Fruit fly (Drosophila melanogaster) whole organism, pupa: Measurements from ENCODE around the gene CG46303.

Experiments used
- CG10348 ChIP-seq: fragments of 200-800 bp; sonication (Bioruptor generic); IDR thresholded peaks from 2 replicates; pipeline ENCODE4 v1.3.6; 2022; ENCODE audit warnings: missing biosample characterization, missing genetic modification characterization
- CG12605 ChIP-seq: fragments of 200-800 bp; sonication (Bioruptor generic); IDR thresholded peaks from 2 replicates; pipeline ENCODE4 v1.3.6; 2022; ENCODE audit warnings: missing biosample characterization, missing genetic modification characterization
- CG13204 ChIP-seq: fragments of 200-800 bp; sonication (Bioruptor generic); optimal IDR thresholded peaks from 2 replicates; lab custom pipeline; 2018; ENCODE audit warnings: missing biosample characterization, mild to moderate bottlenecking, missing genetic modification characterization, moderate library complexity
- CG14655 ChIP-seq: fragments of 200-800 bp; sonication (Bioruptor generic); optimal IDR thresholded peaks from 3 replicates; lab custom pipeline; 2017; ENCODE audit warnings: mild to moderate bottlenecking, missing biosample characterization, missing genetic modification reagents, missing genetic modification characterization
- CG15710 ChIP-seq: fragments of 200-800 bp; sonication (Bioruptor generic); optimal IDR thresholded peaks from 2 replicates; lab custom pipeline; 2018; ENCODE audit warnings: missing biosample characterization, mild to moderate bottlenecking, missing genetic modification characterization, moderate library complexity
- CG17806 ChIP-seq: fragments of 200-800 bp; sonication (Bioruptor generic); optimal IDR thresholded peaks from 2 replicates; lab custom pipeline; 2018; ENCODE audit warnings: missing biosample characterization, mild to moderate bottlenecking, missing genetic modification characterization, moderate library complexity
- CG32121 ChIP-seq: fragments of 200-800 bp; sonication (Bioruptor generic); IDR thresholded peaks from 2 replicates; pipeline ENCODE4 v1.3.6; 2022; ENCODE audit warnings: missing biosample characterization, missing genetic modification characterization
- CG34367 ChIP-seq: fragments of 200-800 bp; sonication (Bioruptor generic); optimal IDR thresholded peaks from 2 replicates; lab custom pipeline; 2018; ENCODE audit warnings: missing biosample characterization, mild to moderate bottlenecking, missing genetic modification characterization
- CG4496 ChIP-seq: fragments of 200-800 bp; sonication (Bioruptor generic); IDR thresholded peaks from 3 replicates; pipeline ENCODE4 v1.3.6; 2022; ENCODE audit warnings: missing biosample characterization, missing genetic modification characterization
- CG8159 ChIP-seq: fragments of 200-800 bp; sonication (Bioruptor generic); optimal IDR thresholded peaks from 3 replicates; lab custom pipeline; 2018; ENCODE audit warnings: missing biosample characterization, mild to moderate bottlenecking, missing genetic modification characterization, moderate library complexity
- CG8301 ChIP-seq: fragments of 200-800 bp; sonication (Bioruptor generic); optimal IDR thresholded peaks from 2 replicates; lab custom pipeline; 2018; ENCODE audit warnings: missing biosample characterization, mild to moderate bottlenecking, missing genetic modification characterization
- CG9948 ChIP-seq: fragments of 200-800 bp; sonication (Bioruptor generic); optimal IDR thresholded peaks from 2 replicates; lab custom pipeline; 2018; ENCODE audit warnings: missing biosample characterization, mild to moderate bottlenecking, missing genetic modification characterization, moderate library complexity
- D1 ChIP-seq: fragments of 200-800 bp; sonication (Bioruptor generic); optimal IDR thresholded peaks from 2 replicates; lab custom pipeline; 2018; ENCODE audit warnings: missing biosample characterization, mild to moderate bottlenecking, missing genetic modification characterization, moderate library complexity
- EcR ChIP-seq: fragments of 200-800 bp; sonication (Bioruptor generic); optimal IDR thresholded peaks from 3 replicates; lab custom pipeline; 2019; ENCODE audit warnings: missing biosample characterization, missing genetic modification characterization, mild to moderate bottlenecking, moderate library complexity, missing genetic modification reagents
- Ets98B ChIP-seq: fragments of 200-800 bp; sonication (Bioruptor generic); IDR thresholded peaks from 2 replicates; pipeline ENCODE4 v1.3.6; 2022; ENCODE audit warnings: missing biosample characterization, missing genetic modification characterization
- Pif1A ChIP-seq: fragments of 200-800 bp; sonication (Bioruptor generic); optimal IDR thresholded peaks from 3 replicates; lab custom pipeline; 2016; ENCODE audit warnings: missing biosample characterization, missing genetic modification characterization
- Pif1B ChIP-seq: fragments of 200-800 bp; sonication (Bioruptor generic); optimal IDR thresholded peaks from 3 replicates; lab custom pipeline; 2016; ENCODE audit warnings: missing biosample characterization, missing genetic modification characterization
- Snoo ChIP-seq: fragments of 200-800 bp; sonication (Bioruptor generic); optimal IDR thresholded peaks from 3 replicates; lab custom pipeline; 2017; ENCODE audit warnings: missing biosample characterization, mild to moderate bottlenecking, missing genetic modification characterization, inconsistent platforms
- fd96Ca ChIP-seq: fragments of 200-800 bp; sonication (Bioruptor generic); IDR thresholded peaks from 3 replicates; pipeline ENCODE4 v1.3.6; 2022; ENCODE audit warnings: missing biosample characterization, missing genetic modification characterization
- gl ChIP-seq: fragments of 200-800 bp; sonication (Bioruptor generic); optimal IDR thresholded peaks from 2 replicates; lab custom pipeline; 2018; ENCODE audit warnings: missing biosample characterization, mild to moderate bottlenecking, missing genetic modification characterization
- rn ChIP-seq: fragments of 200-800 bp; sonication (Bioruptor generic); IDR thresholded peaks from 2 replicates; pipeline ENCODE4 v1.3.6; 2022; ENCODE audit warnings: missing biosample characterization, missing genetic modification characterization

CG46303 gene

DNA sequence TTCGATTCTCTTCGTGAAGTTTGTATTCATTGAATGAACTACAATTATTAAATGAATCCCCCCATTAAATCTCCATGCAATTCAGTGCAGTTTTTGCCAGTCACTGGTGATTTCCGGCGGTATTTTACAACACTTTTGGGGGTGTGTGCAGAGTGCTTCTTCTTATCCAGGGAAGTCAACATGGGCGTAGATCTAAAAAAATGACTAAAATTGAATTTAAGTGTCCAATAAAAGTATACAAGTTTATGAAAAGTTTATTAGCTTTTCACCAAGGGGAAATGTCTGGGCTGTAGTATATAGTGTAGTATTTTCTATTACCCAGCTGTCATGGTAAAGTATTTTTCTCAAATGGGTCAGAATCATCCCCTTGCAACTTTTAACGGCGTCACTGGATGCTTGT, 30.3 kb upstream of the CG46303 start, which contains the start of gene Hpf1:
Hpf1 (plus strand) TSS at position 383 of the 400 bp plus-strand sequence.
- TF ChIP-seq CG8159 (peak; percentile 99), CG14655 (peak; percentile 99), CG17806 (peak; percentile 99), CG9948 (peak; percentile 99), gl (tag; lab: Kevin White, UChicago) (peak; percentile 98), CG8301 (tag; lab: Kevin White, UChicago) (peak; percentile 99), fd96Ca (GFP tag; lab: Robert Waterston, UW) (peak; percentile 99), CG32121 (GFP tag; lab: Robert Waterston, UW) (peak; percentile 99), CG10348 (GFP tag; lab: Robert Waterston, UW) (peak; percentile 97), CG34367 (tag; lab: Kevin White, UChicago) (peak; percentile 99), rn (peak; percentile 96), CG4496 (GFP tag; lab: Robert Waterston, UW) (peak; percentile 99), Pif1A (GFP tag; lab: Kevin White, UChicago) (peak; percentile 99), CG12605 (peak; percentile 98), Pif1B (GFP tag; lab: Kevin White, UChicago) (peak; percentile 99), CG13204 (GFP tag; lab: Kevin White, UChicago) (peak; percentile 92), Snoo (tag; lab: Kevin White, UChicago) (peak; percentile 99), D1 (tag; lab: Kevin White, UChicago) (no peak), CG15710 (tag; lab: Kevin White, UChicago) (peak; percentile 99), EcR (GFP tag; lab: Kevin White, UChicago) (peak; percentile 63), Ets98B (peak; percentile 98)

- no peak for TF ChIP-seq CG14655
- no peak for TF ChIP-seq Pif1A (GFP tag; lab: Kevin White, UChicago)
- TF ChIP-seq EcR (GFP tag; lab: Kevin White, UChicago), result no peak
- no peak for TF ChIP-seq CG17806
- no peak for TF ChIP-seq CG10348 (GFP tag; lab: Robert Waterston, UW)
- TF ChIP-seq CG8159, result no peak
- TF ChIP-seq CG32121 (GFP tag; lab: Robert Waterston, UW), result no peak
- TF ChIP-seq Pif1B (GFP tag; lab: Kevin White, UChicago), result no peak
- no peak for TF ChIP-seq D1 (tag; lab: Kevin White, UChicago)
- TF ChIP-seq CG12605, result no peak
- no peak for TF ChIP-seq rn
- no peak for TF ChIP-seq CG15710 (tag; lab: Kevin White, UChicago)
- no peak for TF ChIP-seq CG34367 (tag; lab: Kevin White, UChicago)
- no peak for TF ChIP-seq CG13204 (GFP tag; lab: Kevin White, UChicago)
- TF ChIP-seq gl (tag; lab: Kevin White, UChicago), result no peak
- no peak for TF ChIP-seq fd96Ca (GFP tag; lab: Robert Waterston, UW)
- no peak for TF ChIP-seq Snoo (tag; lab: Kevin White, UChicago)
- no peak for TF ChIP-seq CG4496 (GFP tag; lab: Robert Waterston, UW)
- no peak for TF ChIP-seq CG9948
- no peak for TF ChIP-seq Ets98B
Measured at dm6 chr3R:5794267-5795089, 27.3 kb upstream of the CG46303 start, which contains the start of the genes PSMG1 and CG10979. TSS of gene PSMG1 (minus strand) at chr3R:5794317. TSS of gene CG10979 (plus strand) at chr3R:5794705.

dm6 chr3R:5797709-5798108, 24.1 kb upstream of the CG46303 start:
- no peak for TF ChIP-seq CG12605
- no peak for TF ChIP-seq fd96Ca (GFP tag; lab: Robert Waterston, UW)
- TF ChIP-seq Ets98B, result no peak
- no peak for TF ChIP-seq Snoo (tag; lab: Kevin White, UChicago)
- no peak for TF ChIP-seq CG4496 (GFP tag; lab: Robert Waterston, UW)
- TF ChIP-seq CG9948, result no peak
- TF ChIP-seq Pif1A (GFP tag; lab: Kevin White, UChicago), result no peak
- no peak for TF ChIP-seq CG14655
- TF ChIP-seq CG13204 (GFP tag; lab: Kevin White, UChicago), result no peak
- TF ChIP-seq CG8159, result no peak
- TF ChIP-seq rn, result no peak
- no peak for TF ChIP-seq D1 (tag; lab: Kevin White, UChicago)
- TF ChIP-seq CG8301 (tag; lab: Kevin White, UChicago), result no peak

DNA sequence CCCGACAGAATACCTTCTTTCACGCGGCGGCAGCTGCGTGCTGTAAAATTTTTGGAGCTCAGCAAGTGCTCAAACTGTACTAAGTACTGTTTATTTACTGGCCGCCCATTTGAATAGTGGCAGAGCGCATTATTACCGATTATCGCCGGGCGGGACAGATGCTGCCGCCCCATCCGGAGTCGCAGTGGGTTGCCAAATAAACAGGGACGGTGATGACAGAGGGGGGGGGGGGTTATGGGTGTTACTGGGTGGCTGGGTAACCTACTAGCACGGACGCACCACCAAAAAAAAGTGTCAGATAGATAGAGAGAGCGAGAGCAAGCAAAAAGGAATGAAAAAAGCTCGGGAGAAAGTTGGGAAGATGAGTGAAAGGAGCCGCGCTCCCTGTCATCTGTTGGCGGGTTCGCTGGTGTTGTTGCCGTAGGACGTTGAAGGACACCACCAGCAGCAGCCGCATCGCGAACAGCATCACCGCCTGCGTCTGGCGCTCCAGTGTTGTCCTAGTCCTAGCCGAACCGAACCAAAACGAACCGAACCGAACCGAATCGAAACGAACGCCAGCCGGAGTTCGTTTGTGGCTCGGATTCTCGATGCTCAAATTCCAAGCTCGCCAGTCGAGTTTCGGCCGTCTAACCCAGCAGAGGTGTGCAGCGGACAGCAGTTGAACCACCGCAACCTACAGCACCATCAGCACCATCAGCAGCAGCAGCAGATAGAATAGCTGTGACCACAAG, 19.9 kb upstream of the CG46303 start, which contains the start of gene CG11000:
CG11000 (plus strand) TSS at position 626 of the 734 bp plus-strand sequence.
- TF ChIP-seq CG13204 (GFP tag; lab: Kevin White, UChicago) (peak; percentile 44), Pif1A (GFP tag; lab: Kevin White, UChicago) (no peak)

DNA sequence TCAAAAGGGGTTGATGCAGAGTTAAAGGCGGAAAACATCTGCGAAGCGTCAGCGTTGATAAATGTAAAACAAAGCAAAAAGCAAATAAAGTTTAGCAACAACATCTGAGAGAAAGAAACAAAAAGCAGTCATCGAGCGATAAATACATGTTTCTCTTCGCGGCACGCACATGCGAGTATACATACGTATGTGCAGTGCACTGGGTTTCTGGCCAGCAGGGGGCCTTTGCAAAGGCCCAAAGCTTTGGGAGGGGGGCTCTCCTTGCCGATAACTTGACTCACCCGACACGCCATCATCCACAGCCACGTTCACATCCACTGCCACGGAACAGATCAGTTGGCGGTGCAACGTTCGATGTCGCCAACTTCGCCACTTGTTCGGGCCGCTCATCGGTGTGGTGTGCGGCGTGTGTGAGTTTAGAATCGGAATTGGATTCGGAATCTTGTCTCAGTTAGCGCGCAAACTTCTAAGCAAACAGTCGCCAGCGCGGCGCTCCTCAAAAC, 8.6 kb upstream of the CG46303 start, which contains the start of gene CG42675:
CG42675 (plus strand) TSS at position 453 of the 503 bp plus-strand sequence.
- TF ChIP-seq Ets98B (peak; percentile 37; the same call in 1 of the 2 replicates), CG10348 (GFP tag; lab: Robert Waterston, UW) (no peak), CG4496 (GFP tag; lab: Robert Waterston, UW) (peak; percentile 63; the same call in 2 of the 3 replicates), CG32121 (GFP tag; lab: Robert Waterston, UW) (peak; percentile 14; the same call in 1 of the 2 replicates), D1 (tag; lab: Kevin White, UChicago) (no peak)
